Worm (Caenorhabditis elegans) whole organism, mixed stage, embryonic: ENCODE measurements around the gene F16B4.5.

Source experiments
- ces-1 ChIP-seq: fragments of 150-350 bp; optimal IDR thresholded peaks from 2 replicates; lab custom pipeline; 2014; ENCODE audit warnings: missing biosample characterization, missing genetic modification reagents, missing genetic modification characterization
- lin-13 ChIP-seq: fragments of 150-350 bp; optimal IDR thresholded peaks from 2 replicates; lab custom pipeline; 2014; ENCODE audit warnings: missing biosample characterization, missing genetic modification characterization
- mep-1 ChIP-seq: fragments of 150-350 bp; optimal IDR thresholded peaks from 2 replicates; lab custom pipeline; 2017; ENCODE audit warnings: missing biosample characterization, missing genetic modification reagents, missing genetic modification characterization, inconsistent platforms
- pha-4 ChIP-seq: fragments of 150-350 bp; optimal IDR thresholded peaks from 2 replicates; lab custom pipeline; 2018; ENCODE audit warnings: missing biosample characterization, missing genetic modification reagents, missing genetic modification characterization
- snpc-4 ChIP-seq: fragments of 150-350 bp; optimal IDR thresholded peaks from 2 replicates; lab custom pipeline; 2014; ENCODE audit warnings: missing biosample characterization, missing genetic modification characterization
- unc-62 ChIP-seq: fragments of 150-350 bp; optimal IDR thresholded peaks from 2 replicates; lab custom pipeline; 2014; ENCODE audit warnings: missing biosample characterization, missing genetic modification reagents, missing genetic modification characterization

DNA sequence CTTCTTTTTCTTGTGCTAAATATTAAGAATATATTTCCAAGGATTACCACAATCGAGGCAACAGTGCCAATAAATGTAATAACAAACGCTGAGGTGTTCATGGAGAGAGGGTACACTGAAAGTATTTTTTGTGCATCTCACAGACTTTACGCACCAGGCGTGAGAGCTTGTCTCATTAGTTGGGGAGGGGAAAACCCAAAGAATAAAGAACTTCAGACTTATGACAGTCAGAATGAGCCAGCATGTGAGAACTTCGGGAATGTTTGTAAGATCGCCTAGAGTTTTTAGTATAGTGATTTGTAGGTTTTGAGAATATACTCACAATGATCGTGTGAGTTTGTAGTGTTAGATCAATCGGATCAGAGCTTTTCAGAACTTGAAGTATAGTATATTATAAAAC lies 26.5 kb downstream of the F16B4.5 start, which contains the start of gene srbc-41:
- TF ChIP-seq pha-4 (tag; lab: Kevin White, UChicago) = no peak
- TF ChIP-seq ces-1 (GFP tag; lab: Kevin White, UChicago) = no peak
- TF ChIP-seq unc-62 (GFP tag; lab: Kevin White, UChicago) = no peak
- no peak for TF ChIP-seq snpc-4 (tag; lab: Kevin White, UChicago)
- no peak for TF ChIP-seq lin-13
- no peak for TF ChIP-seq mep-1 (tag; lab: Kevin White, UChicago)
